Fruit fly (Drosophila melanogaster) whole organism, prepupa: ENCODE results near the gene Exo70.
A peak's percentile ranks its signal among the peaks of the same experiment; 100 is the strongest.

Experiments used
- CG11902 ChIP-seq: fragments of 200-800 bp; sonication (Bioruptor generic); optimal IDR thresholded peaks from 3 replicates; lab custom pipeline; 2016; ENCODE audit warnings: missing biosample characterization, missing genetic modification characterization
- CG15336 ChIP-seq: fragments of 200-800 bp; sonication (Bioruptor generic); IDR thresholded peaks from 2 replicates; pipeline ENCODE4 v1.3.6; 2022; ENCODE audit warnings: missing biosample characterization, missing genetic modification characterization
- CG16779 ChIP-seq: fragments of 200-800 bp; sonication (Bioruptor generic); optimal IDR thresholded peaks from 3 replicates; lab custom pipeline; 2017; ENCODE audit warnings: missing biosample characterization, mild to moderate bottlenecking, missing genetic modification characterization
- CG31627 ChIP-seq: fragments of 200-800 bp; sonication (Bioruptor generic); optimal IDR thresholded peaks from 3 replicates; lab custom pipeline; 2016; ENCODE audit warnings: missing biosample characterization, missing genetic modification characterization
- CG34406 ChIP-seq: fragments of 200-800 bp; sonication (Bioruptor generic); optimal IDR thresholded peaks from 3 replicates; lab custom pipeline; 2016; ENCODE audit warnings: missing biosample characterization, missing genetic modification characterization
- CG3919 ChIP-seq: fragments of 200-800 bp; sonication (Bioruptor generic); optimal IDR thresholded peaks from 3 replicates; lab custom pipeline; 2016; ENCODE audit warnings: missing biosample characterization, missing genetic modification characterization
- CG4318 ChIP-seq: fragments of 200-800 bp; sonication (Bioruptor generic); optimal IDR thresholded peaks from 3 replicates; lab custom pipeline; 2017; ENCODE audit warnings: missing biosample characterization, mild to moderate bottlenecking, missing genetic modification characterization
- CG6163 ChIP-seq: fragments of 200-800 bp; sonication (Bioruptor generic); IDR thresholded peaks from 3 replicates; pipeline ENCODE4 v1.3.6; 2022; ENCODE audit warnings: missing biosample characterization, missing genetic modification characterization
- CG6792 ChIP-seq: fragments of 200-800 bp; sonication (Bioruptor generic); optimal IDR thresholded peaks from 3 replicates; lab custom pipeline; 2016; ENCODE audit warnings: missing biosample characterization, missing genetic modification characterization
- CG6854 ChIP-seq: fragments of 200-800 bp; sonication (Bioruptor generic); optimal IDR thresholded peaks from 2 replicates; lab custom pipeline; 2017; ENCODE audit warnings: missing biosample characterization, mild to moderate bottlenecking, missing genetic modification characterization
- CG7368 ChIP-seq: fragments of 200-800 bp; sonication (Bioruptor generic); optimal IDR thresholded peaks from 3 replicates; lab custom pipeline; 2016; ENCODE audit warnings: missing biosample characterization, missing genetic modification characterization
- CG8319 ChIP-seq: fragments of 200-800 bp; sonication (Bioruptor generic); optimal IDR thresholded peaks from 3 replicates; lab custom pipeline; 2016; ENCODE audit warnings: missing biosample characterization, missing genetic modification characterization
- CG9139 ChIP-seq: fragments of 200-800 bp; sonication (Bioruptor generic); optimal IDR thresholded peaks from 3 replicates; lab custom pipeline; 2017; ENCODE audit warnings: missing biosample characterization, mild to moderate bottlenecking, missing genetic modification characterization
- Eip75B ChIP-seq: fragments of 200-800 bp; sonication (Bioruptor generic); optimal IDR thresholded peaks from 3 replicates; lab custom pipeline; 2016; ENCODE audit warnings: missing biosample characterization, missing genetic modification characterization
- Eip78C ChIP-seq: fragments of 200-800 bp; sonication (Bioruptor generic); peaks from one replicate; lab custom pipeline; 2016; ENCODE audit warnings: missing biosample characterization, missing genetic modification characterization
- Eip93F ChIP-seq: fragments of 200-800 bp; sonication (Bioruptor generic); optimal IDR thresholded peaks from 2 replicates; lab custom pipeline; 2016; ENCODE audit warnings: missing biosample characterization, mild to moderate bottlenecking, missing genetic modification characterization
- Ets21C ChIP-seq: fragments of 200-800 bp; sonication (Bioruptor generic); optimal IDR thresholded peaks from 3 replicates; lab custom pipeline; 2016; ENCODE audit warnings: missing biosample characterization, missing genetic modification characterization
- Gug ChIP-seq: fragments of 200-800 bp; sonication (Bioruptor generic); IDR thresholded peaks from 2 replicates; pipeline ENCODE4 v1.3.6; 2022; ENCODE audit warnings: missing biosample characterization, missing genetic modification characterization
- Hr38 ChIP-seq: sonication (Bioruptor generic); optimal IDR thresholded peaks from 2 replicates; lab custom pipeline; 2016; ENCODE audit warnings: missing biosample characterization, missing genetic modification characterization
- Hr39 ChIP-seq: fragments of 200-800 bp; sonication (Bioruptor generic); optimal IDR thresholded peaks from 2 replicates; lab custom pipeline; 2016; ENCODE audit warnings: missing biosample characterization, missing genetic modification characterization
- Met ChIP-seq: fragments of 200-800 bp; sonication (Bioruptor generic); optimal IDR thresholded peaks from 3 replicates; lab custom pipeline; 2016; ENCODE audit warnings: missing biosample characterization, missing genetic modification characterization
- OdsH ChIP-seq: fragments of 200-800 bp; sonication (Bioruptor generic); optimal IDR thresholded peaks from 3 replicates; lab custom pipeline; 2016; ENCODE audit warnings: missing biosample characterization, missing genetic modification characterization
- Smox ChIP-seq: fragments of 200-800 bp; sonication (Bioruptor generic); optimal IDR thresholded peaks from 3 replicates; lab custom pipeline; 2016; ENCODE audit warnings: missing biosample characterization, missing genetic modification characterization
- Sox102F ChIP-seq: fragments of 200-800 bp; sonication (Bioruptor generic); optimal IDR thresholded peaks from 2 replicates; lab custom pipeline; 2016; ENCODE audit warnings: missing biosample characterization, mild to moderate bottlenecking, missing genetic modification characterization
- Sox14 ChIP-seq: fragments of 200-800 bp; sonication (Bioruptor generic); optimal IDR thresholded peaks from 3 replicates; lab custom pipeline; 2016; ENCODE audit warnings: missing biosample characterization, missing genetic modification characterization
- dsx ChIP-seq: fragments of 200-800 bp; optimal IDR thresholded peaks from 3 replicates; lab custom pipeline; 2019; ENCODE audit warnings: missing biosample characterization, mild to moderate bottlenecking, missing genetic modification characterization, moderate library complexity; ENCODE audit not compliant: poor library complexity, severe bottlenecking
- eg ChIP-seq: fragments of 200-800 bp; sonication (Bioruptor generic); IDR thresholded peaks from 3 replicates; pipeline ENCODE4 v1.3.6; 2022; ENCODE audit warnings: missing biosample characterization, missing genetic modification characterization
- esn ChIP-seq: fragments of 200-800 bp; sonication (Bioruptor generic); optimal IDR thresholded peaks from 2 replicates; lab custom pipeline; 2016; ENCODE audit warnings: missing biosample characterization, mild to moderate bottlenecking, missing genetic modification characterization, moderate library complexity
- fd59A ChIP-seq: fragments of 200-800 bp; sonication (Bioruptor generic); optimal IDR thresholded peaks from 2 replicates; lab custom pipeline; 2017; ENCODE audit warnings: missing biosample characterization, mild to moderate bottlenecking, missing genetic modification characterization, missing genetic modification reagents
- pdm3 ChIP-seq: fragments of 200-800 bp; sonication (Bioruptor generic); optimal IDR thresholded peaks from 3 replicates; lab custom pipeline; 2016; ENCODE audit warnings: missing biosample characterization, missing genetic modification characterization
- salr ChIP-seq, 2 experiments: fragments of 200-800 bp; sonication (Bioruptor generic); optimal IDR thresholded peaks; 3 replicates each; lab custom pipeline; 2016 to 2018; ENCODE audit warnings: missing biosample characterization in 2 of 2, missing genetic modification characterization in 2 of 2, mild to moderate bottlenecking in 1 of 2
- spab ChIP-seq: fragments of 200-800 bp; sonication (Bioruptor generic); optimal IDR thresholded peaks from 2 replicates; lab custom pipeline; 2017; ENCODE audit warnings: missing biosample characterization, mild to moderate bottlenecking, missing genetic modification characterization, missing genetic modification reagents
- ss ChIP-seq, 2 experiments: fragments of 200-800 bp; sonication (Bioruptor generic); optimal IDR thresholded peaks; 2 replicates in 1 of 2; 3 replicates in 1 of 2; lab custom pipeline; 2017 to 2018; ENCODE audit warnings: mild to moderate bottlenecking in 2 of 2, missing biosample characterization in 2 of 2, missing genetic modification characterization in 2 of 2, moderate library complexity in 1 of 2
- svp ChIP-seq: fragments of 200-800 bp; sonication (Bioruptor generic); peaks from one replicate; lab custom pipeline; 2016; ENCODE audit warnings: missing biosample characterization, missing genetic modification characterization
- vri ChIP-seq: fragments of 200-800 bp; sonication (Bioruptor generic); optimal IDR thresholded peaks from 3 replicates; lab custom pipeline; 2016; ENCODE audit warnings: missing biosample characterization, mild to moderate bottlenecking, missing genetic modification characterization

The Exo70 gene

DNA sequence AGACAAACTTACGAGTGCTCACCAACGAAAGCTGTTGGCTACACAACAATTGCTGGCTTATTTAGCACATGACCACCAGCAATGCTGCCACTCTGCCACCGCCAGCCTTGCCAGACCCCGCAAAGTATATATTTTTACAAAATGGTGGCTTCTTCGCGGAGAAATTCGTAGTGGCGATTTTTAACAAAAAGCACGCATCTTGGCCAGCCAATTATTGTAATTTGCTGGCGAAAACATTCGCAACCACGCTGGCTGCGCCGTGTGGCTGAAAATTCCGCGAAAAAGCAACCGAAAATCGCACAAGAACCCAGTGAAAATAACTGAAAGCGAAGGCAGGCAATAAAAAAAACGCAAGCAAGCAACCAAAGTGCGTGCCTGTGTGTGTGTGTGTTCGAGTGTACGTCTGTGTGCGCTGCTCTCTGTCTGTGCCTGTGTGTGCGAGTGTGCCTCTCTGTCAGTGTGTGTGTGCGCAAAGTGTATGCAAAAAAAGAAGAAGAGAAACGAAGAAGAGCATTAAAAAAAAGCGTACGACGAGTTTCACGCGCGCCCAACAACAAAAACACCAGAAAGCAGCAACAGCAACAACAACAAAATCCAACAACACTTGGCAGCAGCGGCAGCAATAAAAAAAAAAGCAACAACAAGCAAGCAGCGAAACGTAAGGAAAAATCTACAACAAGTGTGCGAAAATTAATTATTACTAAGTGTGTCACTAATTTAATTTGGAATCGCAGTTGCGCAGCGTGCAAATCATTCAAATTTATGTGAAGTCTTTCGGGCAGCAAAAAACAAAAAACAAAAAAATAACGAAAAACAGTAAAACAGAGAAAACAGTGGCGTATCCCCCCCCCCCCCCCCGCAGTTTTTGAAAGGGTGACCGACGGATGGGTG is 38.4 kb downstream of the Exo70 start, which contains the start of gene Gug (continued):
- TF ChIP-seq CG11902 (GFP tag; lab: Kevin White, UChicago) = no peak
- TF ChIP-seq CG34406 (GFP tag; lab: Kevin White, UChicago) = peak; percentile 85
- TF ChIP-seq Sox14 (GFP tag; lab: Kevin White, UChicago) = peak; percentile 78
- peak; percentile 75 for TF ChIP-seq OdsH
- peak; percentile 56 for TF ChIP-seq esn
- peak; percentile 98 for TF ChIP-seq Gug (GFP tag; lab: Robert Waterston, UW)
- TF ChIP-seq eg (GFP tag; lab: Robert Waterston, UW) = peak; percentile 98
- peak; percentile 53 for TF ChIP-seq Met (GFP tag; lab: Kevin White, UChicago)
- TF ChIP-seq CG9139 = peak; percentile 99
- TF ChIP-seq CG31627 (GFP tag; lab: Kevin White, UChicago) = no peak
- peak; percentile 94 for TF ChIP-seq dsx
- TF ChIP-seq fd59A (GFP tag; lab: Kevin White, UChicago) = peak; percentile 86
- TF ChIP-seq Smox (GFP tag; lab: Kevin White, UChicago) = peak; percentile 30
- TF ChIP-seq CG6792 (GFP tag; lab: Kevin White, UChicago) = peak; percentile 75
- TF ChIP-seq CG3919 (GFP tag; lab: Kevin White, UChicago) = peak; percentile 88
- peak; percentile 98 for TF ChIP-seq CG6163 (GFP tag; lab: Robert Waterston, UW)
- no peak for TF ChIP-seq Hr38
- TF ChIP-seq CG4318 (GFP tag; lab: Kevin White, UChicago) = peak; percentile 47
- peak; percentile 61 for TF ChIP-seq Sox102F (GFP tag; lab: Kevin White, UChicago)
- peak; percentile 83 for TF ChIP-seq pdm3 (GFP tag; lab: Kevin White, UChicago)
- peak; percentile 94 for TF ChIP-seq CG15336 (GFP tag; lab: Robert Waterston, UW)
- peak; percentile 99 for TF ChIP-seq CG16779
- peak; percentile 96 for TF ChIP-seq CG6854 (GFP tag; lab: Kevin White, UChicago)
- no peak for TF ChIP-seq Ets21C (GFP tag; lab: Kevin White, UChicago)
- TF ChIP-seq Eip78C (GFP tag; lab: Kevin White, UChicago) = peak; percentile 95
- TF ChIP-seq spab (GFP tag; lab: Kevin White, UChicago) = peak; percentile 98
- peak; percentile 99 for TF ChIP-seq ss (GFP tag; optimal IDR thresholded peaks at IDR 0.05; lab: Kevin White, UChicago)
- peak; percentile 62 for TF ChIP-seq CG8319
- peak; percentile 84 for TF ChIP-seq Eip75B (GFP tag; lab: Kevin White, UChicago)
- peak; percentile 47 for TF ChIP-seq vri (GFP tag; lab: Kevin White, UChicago)

- no peak for TF ChIP-seq esn
- TF ChIP-seq, all 60 proteins: peak for 0
Measured at dm6 chr3L:8450747-8451146, 39.1 kb downstream of the Exo70 start.

- TF ChIP-seq svp (no peak), CG16779 (no peak), Hr39 (GFP tag; lab: Kevin White, UChicago) (no peak)
Measured at dm6 chr3L:8451966-8452620, 40.4 kb downstream of the Exo70 start.

- TF ChIP-seq CG7368 (GFP tag; lab: Kevin White, UChicago) (no peak), Eip75B (GFP tag; lab: Kevin White, UChicago) (no peak), CG16779 (no peak), svp (peak; percentile 78), salr (GFP tag; optimal IDR thresholded peaks at IDR 0.05; lab: Kevin White, UChicago) (no peak), Eip93F (peak; percentile 26), Eip78C (GFP tag; lab: Kevin White, UChicago) (no peak)
Measured at dm6 chr3L:8452986-8453385, 41.3 kb downstream of the Exo70 start.
